Worm (Caenorhabditis elegans) whole organism, L3 larva: ENCODE results near the gene F20E11.7.

Experiments
- ama-1 ChIP-seq: fragments of 150-350 bp; optimal IDR thresholded peaks from 2 replicates; lab custom pipeline; 2018
- mdl-1 ChIP-seq: fragments of 150-350 bp; optimal IDR thresholded peaks from 2 replicates; lab custom pipeline; 2014; ENCODE audit warnings: missing biosample characterization, missing genetic modification characterization
- nhr-76 ChIP-seq: fragments of 150-350 bp; sonication (generic microtip); optimal IDR thresholded peaks from 5 replicates; lab custom pipeline; 2014; ENCODE audit warnings: missing biosample characterization, missing genetic modification characterization
- ztf-11 ChIP-seq: fragments of 150-350 bp; optimal IDR thresholded peaks from 2 replicates; lab custom pipeline; 2014; ENCODE audit warnings: missing biosample characterization, missing genetic modification characterization

ce11 chrV:17493732-17494131 is 29.4 kb downstream of the F20E11.7 start, which contains the start of gene fbxa-102:
- no peak for TF ChIP-seq ama-1 (lab: Kevin White, UChicago)
- TF ChIP-seq nhr-76 (tag; lab: Kevin White, UChicago), result no peak
- TF ChIP-seq ztf-11 (tag; lab: Kevin White, UChicago), result no peak
- no peak for TF ChIP-seq mdl-1
